Fruit fly (Drosophila melanogaster) whole organism, adult: ENCODE results near the gene asun.

Source experiments
- CG11617 ChIP-seq: fragments of 200-800 bp; sonication (Bioruptor generic); optimal IDR thresholded peaks from 2 replicates; lab custom pipeline; 2017; ENCODE audit warnings: mild to moderate bottlenecking, missing biosample characterization, missing genetic modification reagents, missing genetic modification characterization
- CG12768 ChIP-seq: fragments of 200-800 bp; sonication (Bioruptor generic); optimal IDR thresholded peaks from 2 replicates; lab custom pipeline; 2017; ENCODE audit warnings: missing biosample characterization, missing genetic modification characterization, mild to moderate bottlenecking, moderate library complexity, missing genetic modification reagents
- CG33017 ChIP-seq: fragments of 200-800 bp; sonication (Bioruptor generic); optimal IDR thresholded peaks from 2 replicates; lab custom pipeline; 2018; ENCODE audit warnings: missing biosample characterization, mild to moderate bottlenecking, missing genetic modification characterization, moderate library complexity
- CG7045 ChIP-seq: fragments of 200-800 bp; sonication (Bioruptor generic); optimal IDR thresholded peaks from 2 replicates; lab custom pipeline; 2017; ENCODE audit warnings: missing biosample characterization, mild to moderate bottlenecking, missing genetic modification characterization
- Clk ChIP-seq: fragments of 200-800 bp; sonication (Bioruptor generic); optimal IDR thresholded peaks from 2 replicates; lab custom pipeline; 2017; ENCODE audit warnings: missing biosample characterization, missing genetic modification characterization
- Crg-1 ChIP-seq: fragments of 200-800 bp; sonication (Bioruptor generic); optimal IDR thresholded peaks from 2 replicates; lab custom pipeline; 2016; ENCODE audit warnings: missing biosample characterization, missing genetic modification characterization
- Hr96 ChIP-seq: fragments of 200-800 bp; sonication (Bioruptor generic); optimal IDR thresholded peaks from 2 replicates; lab custom pipeline; 2016; ENCODE audit warnings: missing biosample characterization, missing genetic modification characterization
- cnc ChIP-seq, 2 experiments: fragments of >200 bp; optimal IDR thresholded peaks; 2 replicates each; lab custom pipeline; 2017
- kay ChIP-seq: fragments of 200-800 bp; sonication (Bioruptor generic); peaks from one replicate; lab custom pipeline; 2016; ENCODE audit warnings: missing biosample characterization, missing genetic modification characterization, borderline replicate concordance

DNA sequence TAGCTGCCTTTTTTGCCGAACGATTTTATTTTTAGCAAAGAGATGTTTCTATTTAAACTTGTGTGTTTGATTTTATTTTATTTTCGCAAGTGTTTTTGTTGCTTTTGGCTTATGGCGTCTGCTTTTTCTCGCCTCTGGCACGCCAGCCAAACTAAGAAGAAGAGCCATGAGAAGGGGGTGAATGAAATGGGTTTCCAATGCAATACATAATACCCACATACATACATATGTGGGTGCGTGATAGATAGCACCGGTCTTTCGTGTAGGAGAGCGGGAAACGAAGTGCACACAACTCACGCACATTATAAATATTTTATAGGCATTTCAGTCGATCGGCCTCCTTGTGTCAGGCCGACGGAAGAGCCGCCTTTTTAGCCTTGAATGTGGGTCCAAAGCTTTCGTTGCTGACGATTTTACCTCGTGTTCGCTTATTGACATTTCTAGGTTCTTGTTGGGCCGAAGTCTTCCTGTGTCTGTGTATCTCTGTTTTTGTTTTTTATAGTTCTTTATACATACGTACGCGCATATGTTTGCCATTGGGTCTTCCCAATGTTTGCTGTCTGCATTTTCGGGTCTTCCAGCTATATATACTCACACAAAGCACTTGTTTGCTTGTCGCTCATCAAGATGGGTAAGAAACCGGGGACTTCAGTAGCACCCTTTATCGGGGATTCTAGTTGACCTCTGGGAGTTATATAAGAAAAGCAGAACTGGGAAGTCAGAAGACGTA lies 12.0 kb downstream of the asun start:
- TF ChIP-seq Crg-1 (GFP tag; lab: Kevin White, UChicago) (no peak), CG7045 (GFP tag; lab: Kevin White, UChicago) (no peak), cnc (optimal IDR thresholded peaks at IDR 0.05; lab: Kevin White, UChicago) (no peak), Hr96 (GFP tag; lab: Kevin White, UChicago) (no peak), CG12768 (GFP tag; lab: Kevin White, UChicago) (no peak), kay (GFP tag; lab: Kevin White, UChicago) (no peak), Clk (GFP tag; lab: Kevin White, UChicago) (no peak), CG11617 (GFP tag; lab: Kevin White, UChicago) (no peak), CG33017 (tag; lab: Kevin White, UChicago) (no peak)
